Worm (Caenorhabditis elegans) whole organism, mixed stage, embryonic: ENCODE results near the gene Y45F3A.4.

Source experiments
- ceh-39 ChIP-seq: fragments of 150-350 bp; optimal IDR thresholded peaks from 2 replicates; lab custom pipeline; 2014; ENCODE audit warnings: missing biosample characterization, missing genetic modification characterization
- cnd-1 ChIP-seq: fragments of 200-800 bp; sonication (Bioruptor generic); optimal IDR thresholded peaks from 2 replicates; lab custom pipeline; 2018; ENCODE audit warnings: mild to moderate bottlenecking, missing genetic modification characterization, missing compliant biosample characterization
- elt-1 ChIP-seq: sonication (generic microtip); optimal IDR thresholded peaks from 2 replicates; lab custom pipeline; 2017; ENCODE audit warnings: missing genetic modification characterization, mild to moderate bottlenecking, missing compliant biosample characterization, antibody characterized with exemption, moderate library complexity, borderline replicate concordance; ENCODE audit not compliant: insufficient read depth
- lsy-2 ChIP-seq: fragments of 150-350 bp; optimal IDR thresholded peaks from 2 replicates; lab custom pipeline; 2014; ENCODE audit warnings: missing biosample characterization, missing genetic modification characterization
- mab-5 ChIP-seq: fragments of 150-350 bp; optimal IDR thresholded peaks from 2 replicates; lab custom pipeline; 2014; ENCODE audit warnings: missing biosample characterization, missing genetic modification characterization
- nhr-12 ChIP-seq: fragments of 150-350 bp; optimal IDR thresholded peaks from 2 replicates; lab custom pipeline; 2014; ENCODE audit warnings: missing biosample characterization, missing genetic modification characterization
- nhr-2 ChIP-seq: fragments of 150-350 bp; optimal IDR thresholded peaks from 2 replicates; lab custom pipeline; 2014; ENCODE audit warnings: missing biosample characterization, missing genetic modification characterization
- nhr-237 ChIP-seq: fragments of 150-350 bp; optimal IDR thresholded peaks from 2 replicates; lab custom pipeline; 2014; ENCODE audit warnings: missing biosample characterization, missing genetic modification characterization
- nhr-28 ChIP-seq: fragments of 150-350 bp; optimal IDR thresholded peaks from 2 replicates; lab custom pipeline; 2014; ENCODE audit warnings: missing biosample characterization, missing genetic modification characterization
- snpc-4 ChIP-seq: fragments of 150-350 bp; optimal IDR thresholded peaks from 2 replicates; lab custom pipeline; 2014; ENCODE audit warnings: missing biosample characterization, missing genetic modification characterization
- unc-62 ChIP-seq: fragments of 150-350 bp; optimal IDR thresholded peaks from 2 replicates; lab custom pipeline; 2014; ENCODE audit warnings: missing biosample characterization, missing genetic modification reagents, missing genetic modification characterization

- TF ChIP-seq nhr-2 (tag; lab: Kevin White, UChicago) (no peak), mab-5 (tag; lab: Kevin White, UChicago) (no peak), nhr-237 (no peak), snpc-4 (tag; lab: Kevin White, UChicago) (no peak), unc-62 (no peak), elt-1 (tag; lab: Kevin White, UChicago) (no peak), ceh-39 (tag; lab: Kevin White, UChicago) (no peak), lsy-2 (tag; lab: Kevin White, UChicago) (no peak), nhr-12 (no peak), nhr-28 (tag; lab: Kevin White, UChicago) (no peak), cnd-1 (tag; lab: Kevin White, UChicago) (no peak)
These were observed 39.9 kb upstream of the Y45F3A.4 start, which contains the start of gene mrpl-22 for ce11 chrIII:10615166-10615565.
